Fruit fly (Drosophila melanogaster) whole organism, embryonic: ENCODE results near the gene CG15435.

Source experiments
- CG10274 ChIP-seq: fragments of 200-800 bp; sonication (Bioruptor generic); optimal IDR thresholded peaks from 3 replicates; lab custom pipeline; 2017; ENCODE audit warnings: missing biosample characterization, mild to moderate bottlenecking, missing genetic modification characterization
- CG10654 ChIP-seq: fragments of 200-800 bp; sonication (Bioruptor generic); optimal IDR thresholded peaks from 2 replicates; lab custom pipeline; 2016; ENCODE audit warnings: missing biosample characterization, missing genetic modification characterization
- CG11723 ChIP-seq: fragments of 200-800 bp; sonication (Bioruptor generic); optimal IDR thresholded peaks from 2 replicates; lab custom pipeline; 2017; ENCODE audit warnings: missing biosample characterization, mild to moderate bottlenecking, missing genetic modification characterization
- CG12155 ChIP-seq: fragments of 200-800 bp; sonication (Bioruptor generic); optimal IDR thresholded peaks from 3 replicates; lab custom pipeline; 2016; ENCODE audit warnings: missing biosample characterization, missing genetic modification characterization
- CG13894 ChIP-seq: fragments of 200-800 bp; sonication (Bioruptor generic); optimal IDR thresholded peaks from 3 replicates; lab custom pipeline; 2018; ENCODE audit warnings: missing biosample characterization, mild to moderate bottlenecking, missing genetic modification characterization, moderate library complexity
- CG14860 ChIP-seq: fragments of 200-800 bp; sonication (Bioruptor generic); IDR thresholded peaks from 3 replicates; pipeline ENCODE4 v1.3.6; 2022; ENCODE audit warnings: missing biosample characterization, missing genetic modification characterization; ENCODE audit not compliant: partially characterized antibody
- CG15601 ChIP-seq: fragments of 200-800 bp; sonication (Bioruptor generic); optimal IDR thresholded peaks from 3 replicates; lab custom pipeline; 2019; ENCODE audit warnings: missing biosample characterization, mild to moderate bottlenecking, missing genetic modification characterization, moderate library complexity
- CG1602 ChIP-seq: fragments of 200-800 bp; sonication (Bioruptor generic); optimal IDR thresholded peaks from 3 replicates; lab custom pipeline; 2016; ENCODE audit warnings: missing biosample characterization, missing genetic modification characterization
- CG1647 ChIP-seq: fragments of 200-800 bp; sonication (Bioruptor generic); optimal IDR thresholded peaks from 3 replicates; lab custom pipeline; 2016; ENCODE audit warnings: missing biosample characterization, missing genetic modification characterization
- CG18764 ChIP-seq: fragments of 200-800 bp; sonication (Bioruptor generic); optimal IDR thresholded peaks from 3 replicates; lab custom pipeline; 2016; ENCODE audit warnings: missing biosample characterization, missing genetic modification characterization
- CG31365 ChIP-seq: fragments of 200-800 bp; sonication (Bioruptor generic); optimal IDR thresholded peaks from 2 replicates; lab custom pipeline; 2018; ENCODE audit warnings: missing biosample characterization, mild to moderate bottlenecking, missing genetic modification characterization
- CG4424 ChIP-seq: fragments of 200-800 bp; sonication (Bioruptor generic); optimal IDR thresholded peaks from 3 replicates; lab custom pipeline; 2016; ENCODE audit warnings: missing biosample characterization, missing genetic modification characterization
- CG4820 ChIP-seq: fragments of 200-800 bp; sonication (Bioruptor generic); optimal IDR thresholded peaks from 3 replicates; lab custom pipeline; 2016; ENCODE audit warnings: missing biosample characterization, missing genetic modification characterization
- CG7786 ChIP-seq: fragments of 200-800 bp; sonication (Bioruptor generic); optimal IDR thresholded peaks from 2 replicates; lab custom pipeline; 2016; ENCODE audit warnings: missing biosample characterization, missing genetic modification characterization
- CG8089 ChIP-seq: fragments of 200-800 bp; sonication (Bioruptor generic); optimal IDR thresholded peaks from 3 replicates; lab custom pipeline; 2016; ENCODE audit warnings: missing biosample characterization, missing genetic modification characterization
- CG9797 ChIP-seq: fragments of 200-800 bp; sonication (Bioruptor generic); optimal IDR thresholded peaks from 3 replicates; lab custom pipeline; 2018; ENCODE audit warnings: missing biosample characterization, mild to moderate bottlenecking, missing genetic modification characterization
- D19B ChIP-seq: fragments of 200-800 bp; sonication (Bioruptor generic); optimal IDR thresholded peaks from 2 replicates; lab custom pipeline; 2017; ENCODE audit warnings: missing biosample characterization, mild to moderate bottlenecking, missing genetic modification characterization
- Dad ChIP-seq: fragments of 200-800 bp; sonication (Bioruptor generic); optimal IDR thresholded peaks from 3 replicates; lab custom pipeline; 2016; ENCODE audit warnings: missing biosample characterization, missing genetic modification characterization
- Dip3 ChIP-seq: fragments of 200-800 bp; sonication (Bioruptor generic); optimal IDR thresholded peaks from 3 replicates; lab custom pipeline; 2016; ENCODE audit warnings: missing biosample characterization, missing genetic modification characterization
- H15 ChIP-seq: fragments of 200-800 bp; sonication (Bioruptor generic); IDR thresholded peaks from 3 replicates; pipeline ENCODE4 v1.3.6; 2022; ENCODE audit warnings: missing biosample characterization, missing genetic modification characterization
- HLHmδ ChIP-seq: fragments of 200-800 bp; sonication (Bioruptor generic); optimal IDR thresholded peaks from 2 replicates; lab custom pipeline; 2018; ENCODE audit warnings: missing biosample characterization, mild to moderate bottlenecking, missing genetic modification characterization, moderate library complexity
- HmgZ ChIP-seq: fragments of 200-800 bp; sonication (Bioruptor generic); optimal IDR thresholded peaks from 2 replicates; lab custom pipeline; 2018; ENCODE audit warnings: missing biosample characterization, mild to moderate bottlenecking, missing genetic modification characterization
- Hmr ChIP-seq: fragments of 200-800 bp; sonication (Bioruptor generic); optimal IDR thresholded peaks from 3 replicates; lab custom pipeline; 2017; ENCODE audit warnings: mild to moderate bottlenecking, missing biosample characterization, missing genetic modification reagents, missing genetic modification characterization
- Hsf ChIP-seq: fragments of 200-800 bp; sonication (Bioruptor generic); optimal IDR thresholded peaks from 3 replicates; lab custom pipeline; 2016; ENCODE audit warnings: missing biosample characterization, missing genetic modification characterization
- Meics ChIP-seq: fragments of 200-800 bp; sonication (Bioruptor generic); optimal IDR thresholded peaks from 2 replicates; lab custom pipeline; 2017; ENCODE audit warnings: missing biosample characterization, mild to moderate bottlenecking, missing genetic modification characterization
- Neu2 ChIP-seq: fragments of 200-800 bp; sonication (Bioruptor generic); optimal IDR thresholded peaks from 3 replicates; lab custom pipeline; 2016; ENCODE audit warnings: missing biosample characterization, missing genetic modification characterization, borderline replicate concordance
- Sin3A ChIP-seq: fragments of >200 bp; optimal IDR thresholded peaks from 2 replicates; lab custom pipeline; 2018
- Sox100B ChIP-seq: fragments of 200-800 bp; sonication (Bioruptor generic); optimal IDR thresholded peaks from 3 replicates; lab custom pipeline; 2018; ENCODE audit warnings: missing biosample characterization, mild to moderate bottlenecking, missing genetic modification characterization
- Spps ChIP-seq: fragments of 200-800 bp; sonication (Bioruptor generic); optimal IDR thresholded peaks from 2 replicates; lab custom pipeline; 2018; ENCODE audit warnings: missing biosample characterization, mild to moderate bottlenecking, missing genetic modification characterization
- Taf1 ChIP-seq: fragments of 200-800 bp; sonication (Bioruptor generic); IDR thresholded peaks from 2 replicates; pipeline ENCODE4 v1.3.6; 2022; ENCODE audit warnings: missing biosample characterization, missing genetic modification characterization
- Vsx1 ChIP-seq: fragments of 200-800 bp; sonication (Bioruptor generic); optimal IDR thresholded peaks from 2 replicates; lab custom pipeline; 2017; ENCODE audit warnings: missing biosample characterization, mild to moderate bottlenecking, missing genetic modification characterization, missing genetic modification reagents
- amos ChIP-seq: fragments of 200-800 bp; sonication (Bioruptor generic); IDR thresholded peaks from 2 replicates; pipeline ENCODE4 v1.3.6; 2022; ENCODE audit warnings: missing biosample characterization, missing genetic modification characterization; ENCODE audit not compliant: partially characterized antibody
- cg ChIP-seq: fragments of 200-800 bp; sonication (Bioruptor generic); optimal IDR thresholded peaks from 3 replicates; lab custom pipeline; 2019; ENCODE audit warnings: missing biosample characterization, mild to moderate bottlenecking, missing genetic modification characterization, moderate library complexity
- chm ChIP-seq: fragments of 200-800 bp; sonication (Bioruptor generic); IDR thresholded peaks from 2 replicates; pipeline ENCODE4 v1.3.6; 2022; ENCODE audit warnings: missing biosample characterization, missing genetic modification characterization
- crp ChIP-seq, 2 experiments: fragments of 200-800 bp; sonication (Bioruptor generic); optimal IDR thresholded peaks; 2 replicates in 1 of 2; 3 replicates in 1 of 2; lab custom pipeline; 2017; ENCODE audit warnings: missing biosample characterization in 2 of 2, missing genetic modification characterization in 2 of 2, mild to moderate bottlenecking in 1 of 2, moderate library complexity in 1 of 2
- exex ChIP-seq: fragments of 200-800 bp; sonication (Bioruptor generic); optimal IDR thresholded peaks from 4 replicates; lab custom pipeline; 2018; ENCODE audit warnings: missing biosample characterization, mild to moderate bottlenecking, missing genetic modification characterization, moderate library complexity
- hb ChIP-seq: fragments of 200-800 bp; sonication (Bioruptor generic); IDR thresholded peaks from 3 replicates; pipeline ENCODE4 v1.3.6; 2022; ENCODE audit warnings: missing biosample characterization, missing genetic modification characterization; ENCODE audit not compliant: partially characterized antibody
- kay ChIP-seq: fragments of 200-800 bp; sonication (Bioruptor generic); optimal IDR thresholded peaks from 2 replicates; lab custom pipeline; 2016; ENCODE audit warnings: missing biosample characterization, missing genetic modification characterization
- mirr ChIP-seq: fragments of 200-800 bp; sonication (Bioruptor generic); optimal IDR thresholded peaks from 3 replicates; lab custom pipeline; 2018; ENCODE audit warnings: missing biosample characterization, mild to moderate bottlenecking, missing genetic modification characterization
- oc ChIP-seq: fragments of 200-800 bp; sonication (Bioruptor generic); optimal IDR thresholded peaks from 2 replicates; lab custom pipeline; 2018; ENCODE audit warnings: missing biosample characterization, mild to moderate bottlenecking, missing genetic modification characterization, moderate library complexity
- onecut ChIP-seq: fragments of 200-800 bp; sonication (Bioruptor generic); IDR thresholded peaks from 2 replicates; pipeline ENCODE4 v1.3.6; 2022; ENCODE audit warnings: missing biosample characterization, missing genetic modification characterization
- salm ChIP-seq: fragments of 200-800 bp; sonication (Bioruptor generic); optimal IDR thresholded peaks from 2 replicates; lab custom pipeline; 2018; ENCODE audit warnings: missing biosample characterization, mild to moderate bottlenecking, missing genetic modification characterization
- sisA ChIP-seq: fragments of 200-800 bp; sonication (Bioruptor generic); IDR thresholded peaks from 2 replicates; pipeline ENCODE4 v1.3.6; 2022; ENCODE audit warnings: missing biosample characterization, missing genetic modification characterization
- sr ChIP-seq: fragments of 200-800 bp; sonication (Bioruptor generic); IDR thresholded peaks from 3 replicates; pipeline ENCODE4 v1.3.6; 2022; ENCODE audit warnings: missing biosample characterization, missing genetic modification characterization
- tio ChIP-seq: fragments of 200-800 bp; sonication (Bioruptor generic); optimal IDR thresholded peaks from 2 replicates; lab custom pipeline; 2017; ENCODE audit warnings: missing biosample characterization, missing genetic modification characterization, inconsistent platforms
- twi ChIP-seq: fragments of 200-800 bp; optimal IDR thresholded peaks from 2 replicates; lab custom pipeline; 2019; ENCODE audit warnings: missing biosample characterization, mild to moderate bottlenecking, missing genetic modification characterization, moderate library complexity
- wek ChIP-seq: fragments of 200-800 bp; sonication (Bioruptor generic); optimal IDR thresholded peaks from 3 replicates; lab custom pipeline; 2018; ENCODE audit warnings: missing biosample characterization, mild to moderate bottlenecking, missing genetic modification characterization, moderate library complexity

The CG15435 gene

dm6 chr2L:4458119-4459056 lies 1.1 kb upstream of the CG15435 start, which contains the start of gene RpL27A (continued):
- TF ChIP-seq D19B (GFP tag; lab: Kevin White, UChicago) (peak; percentile 47), mirr (GFP tag; lab: Kevin White, UChicago) (peak; percentile 89), Spps (peak; percentile 29), exex (tag; lab: Kevin White, UChicago) (peak; percentile 40), Hmr (GFP tag; lab: Kevin White, UChicago) (peak; percentile 93)

DNA sequence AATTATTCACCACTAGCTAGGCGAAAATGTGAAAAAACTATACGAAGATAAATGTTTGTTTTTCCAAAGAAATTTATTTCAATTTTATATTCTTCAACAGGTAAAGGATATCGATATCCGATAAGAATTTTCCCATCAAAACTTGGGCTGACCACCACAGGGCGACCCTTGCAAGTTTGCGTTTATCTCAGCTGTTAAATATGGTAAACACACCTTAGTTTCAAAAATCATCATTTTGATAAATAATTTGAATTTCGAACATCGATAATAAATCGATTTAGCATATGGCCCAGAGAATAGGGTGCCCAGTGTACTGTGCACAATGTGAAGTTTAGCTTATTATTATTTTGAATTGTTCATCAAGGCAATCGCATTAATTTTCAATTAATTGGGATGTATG lies 3.8 kb downstream of the CG15435 start, which contains the start of the genes CG15443 and Paris:
Gene CG15443, minus strand, starts transcription at position 125 of the 400 bp plus-strand sequence.
Gene Paris, plus strand, starts transcription at position 289 of the 400 bp plus-strand sequence.
- TF ChIP-seq CG13894 (tag; lab: Kevin White, UChicago), result peak; percentile 63
- 0 out of 3 replicates have a peak, but pooled peaks have one; percentile 21 for TF ChIP-seq H15
- no peak for TF ChIP-seq sisA (GFP tag; lab: Robert Waterston, UW)
- TF ChIP-seq CG11723 (GFP tag; lab: Kevin White, UChicago), result no peak
- no peak for TF ChIP-seq salm (tag; lab: Kevin White, UChicago)
- no peak for TF ChIP-seq CG31365
- TF ChIP-seq cg (GFP tag; lab: Kevin White, UChicago), result no peak
- no peak for TF ChIP-seq HLHmδ (GFP tag; lab: Kevin White, UChicago)
- no peak for TF ChIP-seq Hsf (GFP tag; lab: Kevin White, UChicago)
- peak; percentile 43 for TF ChIP-seq wek (GFP tag; lab: Kevin White, UChicago)
- no peak for TF ChIP-seq Taf1 (GFP tag; lab: Robert Waterston, UW)
- TF ChIP-seq hb, result peak; percentile 99
- no peak for TF ChIP-seq Dip3 (GFP tag; lab: Kevin White, UChicago)
- TF ChIP-seq HmgZ (tag; lab: Kevin White, UChicago), result peak; percentile 9
- TF ChIP-seq Sox100B (GFP tag; lab: Kevin White, UChicago), result no peak
- TF ChIP-seq Dad, result no peak
- TF ChIP-seq chm (GFP tag; lab: Robert Waterston, UW), result no peak
- no peak for TF ChIP-seq kay (GFP tag; lab: Kevin White, UChicago)
- no peak for TF ChIP-seq CG1647 (GFP tag; lab: Kevin White, UChicago)
- no peak for TF ChIP-seq CG4424 (GFP tag; lab: Kevin White, UChicago)
- TF ChIP-seq CG15601 (tag; lab: Kevin White, UChicago), result peak; percentile 3
- no peak for TF ChIP-seq CG1602
- TF ChIP-seq CG14860, result peak; percentile 95
- no peak for TF ChIP-seq CG4820
- no peak for TF ChIP-seq CG10274 (GFP tag; lab: Kevin White, UChicago)
- TF ChIP-seq onecut (GFP tag; lab: Robert Waterston, UW), result 0 out of 2 replicates have a peak, but pooled peaks have one; percentile 31
- TF ChIP-seq sr (GFP tag; lab: Robert Waterston, UW), result no peak
- no peak for TF ChIP-seq CG7786 (GFP tag; lab: Kevin White, UChicago)
- TF ChIP-seq CG12155 (GFP tag; lab: Kevin White, UChicago), result no peak
- no peak for TF ChIP-seq Vsx1
- no peak for TF ChIP-seq CG9797 (GFP tag; lab: Kevin White, UChicago)
- TF ChIP-seq amos (GFP tag; lab: Robert Waterston, UW), result peak; percentile 65
- peak in 1 of 2 experiments; percentile 85 for TF ChIP-seq crp (GFP tag; optimal IDR thresholded peaks at IDR 0.05; lab: Kevin White, UChicago)
- TF ChIP-seq CG8089 (GFP tag; lab: Kevin White, UChicago), result no peak
- TF ChIP-seq Sin3A (lab: Kevin White, UChicago), result no peak
- TF ChIP-seq Neu2 (GFP tag; lab: Kevin White, UChicago), result no peak
- peak; percentile 21 for TF ChIP-seq Meics
- no peak for TF ChIP-seq CG10654 (GFP tag; lab: Kevin White, UChicago)
- no peak for TF ChIP-seq CG18764 (GFP tag; lab: Kevin White, UChicago)
- TF ChIP-seq oc (tag; lab: Kevin White, UChicago), result no peak
- TF ChIP-seq twi, result peak; percentile 7
- no peak for TF ChIP-seq tio
